Worm (Caenorhabditis elegans) whole organism, L4/young adult: Measurements from ENCODE around the gene nhr-270.

Experiments
- W03F9.2 ChIP-seq: fragments of 150-350 bp; optimal IDR thresholded peaks from 2 replicates; lab custom pipeline; 2014; ENCODE audit warnings: missing biosample characterization, missing genetic modification characterization
- dao-5 ChIP-seq: sonication (generic microtip); optimal IDR thresholded peaks from 2 replicates; lab custom pipeline; 2016; ENCODE audit warnings: missing genotype, missing genetic modification characterization, moderate library complexity, missing compliant biosample characterization
- him-1 ChIP-seq: sonication (generic microtip); optimal IDR thresholded peaks from 2 replicates; lab custom pipeline; 2016; ENCODE audit warnings: missing genotype, missing genetic modification reagents, missing genetic modification characterization, missing compliant biosample characterization

Gene nhr-270

DNA sequence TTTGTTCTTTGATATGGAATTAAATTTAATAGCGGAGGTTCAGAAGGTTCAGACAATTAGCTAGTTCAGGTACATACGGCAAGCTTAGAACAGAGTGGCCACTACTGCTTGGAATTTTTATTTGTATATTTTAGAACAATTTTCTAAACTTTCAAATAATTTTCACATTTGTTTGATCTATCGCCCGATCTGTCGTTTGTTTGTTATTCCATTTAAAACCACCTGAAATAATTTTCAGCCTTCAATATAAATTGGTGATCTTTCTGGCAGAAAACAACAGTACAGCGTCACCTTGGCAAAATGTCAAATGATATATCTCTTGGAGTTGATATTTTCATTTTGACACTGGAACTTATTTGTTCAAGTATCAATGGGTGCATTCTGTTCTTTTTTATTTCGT is 10.2 kb upstream of the nhr-270 start, which contains the start of gene R13D11.3:
TSS of gene R13D11.3 (plus strand) at position 301 of the 400 bp plus-strand sequence.
- TF ChIP-seq dao-5 (tag; lab: Kevin White, UChicago), result no peak
- no peak for TF ChIP-seq him-1 (tag; lab: Kevin White, UChicago)
- no peak for TF ChIP-seq W03F9.2 (tag; lab: Kevin White, UChicago)

DNA sequence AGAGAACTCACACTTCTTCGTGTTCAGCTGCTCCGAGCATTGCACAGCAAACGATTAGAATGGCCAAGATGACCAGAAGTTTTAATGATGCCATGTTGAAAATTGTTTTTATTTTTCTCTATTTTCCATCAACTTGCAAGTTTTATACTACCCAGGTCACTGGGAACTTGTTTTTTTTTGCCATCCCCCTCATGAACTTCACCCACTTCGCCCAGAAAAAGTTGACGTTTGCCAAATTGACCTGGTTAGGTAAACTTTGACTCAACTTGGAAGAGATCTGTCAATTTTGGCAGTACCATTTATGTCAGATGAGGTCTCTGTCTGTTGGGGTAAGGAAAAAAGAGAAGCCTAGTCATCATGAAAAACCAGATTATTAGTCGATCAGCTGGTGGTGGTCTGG is 8.6 kb upstream of the nhr-270 start, which contains the start of gene R13D11.10:
TSS of gene R13D11.10 (minus strand) at position 101 of the 400 bp plus-strand sequence.
- TF ChIP-seq dao-5 (tag; lab: Kevin White, UChicago), result no peak
- TF ChIP-seq him-1 (tag; lab: Kevin White, UChicago), result no peak

- no peak for TF ChIP-seq W03F9.2 (tag; lab: Kevin White, UChicago)
- no peak for TF ChIP-seq dao-5 (tag; lab: Kevin White, UChicago)
- TF ChIP-seq him-1 (tag; lab: Kevin White, UChicago), result no peak
Observed at ce11 chrV:810281-810862, 5.8 kb upstream of the nhr-270 start, which contains the start of gene R13D11.4. Gene R13D11.4, plus strand, starts transcription at chrV:810812.

DNA sequence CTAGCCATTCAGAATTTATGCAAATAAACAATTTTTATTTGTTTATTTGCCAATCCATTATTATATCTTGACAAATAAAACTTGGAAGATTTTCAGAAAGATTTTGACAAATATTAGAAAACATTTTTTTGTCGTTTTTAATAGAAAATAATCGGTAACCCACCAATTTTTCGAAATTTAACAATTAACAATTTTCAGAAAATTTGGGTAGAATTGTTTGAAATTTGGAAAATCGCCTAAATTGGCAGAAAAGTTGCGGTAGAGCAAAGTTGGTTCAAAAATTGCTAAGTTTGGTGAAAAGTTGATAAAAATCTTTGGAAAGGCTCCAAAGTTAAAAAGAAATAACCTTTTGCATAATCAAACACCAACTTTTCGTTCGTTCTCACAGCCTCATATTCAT is 3.7 kb upstream of the nhr-270 start:
- TF ChIP-seq W03F9.2 (tag; lab: Kevin White, UChicago) (no peak), dao-5 (tag; lab: Kevin White, UChicago) (no peak), him-1 (tag; lab: Kevin White, UChicago) (no peak)

ce11 chrV:803472-803871 is 1.1 kb downstream of the nhr-270 start:
- TF ChIP-seq W03F9.2 (tag; lab: Kevin White, UChicago) (no peak), dao-5 (tag; lab: Kevin White, UChicago) (no peak), him-1 (tag; lab: Kevin White, UChicago) (no peak)

DNA sequence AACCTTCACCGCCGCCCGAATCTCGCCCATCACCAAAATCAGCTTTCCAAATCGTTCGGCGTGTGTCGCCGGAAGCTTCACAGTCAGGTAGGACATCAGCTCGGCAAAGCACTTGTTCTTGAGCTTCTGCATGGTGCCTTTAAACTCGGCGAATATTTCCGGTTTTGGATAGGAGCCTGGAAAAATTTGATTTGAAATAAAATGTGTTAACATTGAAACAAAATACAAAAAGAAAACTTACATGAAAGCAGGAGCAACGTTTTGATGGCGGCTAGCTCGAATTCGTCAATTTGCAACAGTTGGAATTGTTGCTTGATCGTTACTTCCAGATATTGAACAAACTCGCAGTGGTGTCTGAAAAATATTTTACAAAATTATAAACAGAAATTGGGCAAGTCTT is 1.8 kb downstream of the nhr-270 start:
- no peak for TF ChIP-seq W03F9.2 (tag; lab: Kevin White, UChicago)
- TF ChIP-seq dao-5 (tag; lab: Kevin White, UChicago), result no peak
- TF ChIP-seq him-1 (tag; lab: Kevin White, UChicago), result no peak

- TF ChIP-seq him-1 (tag; lab: Kevin White, UChicago) (no peak), W03F9.2 (tag; lab: Kevin White, UChicago) (no peak), dao-5 (tag; lab: Kevin White, UChicago) (no peak)
Observed at ce11 chrV:801555-802060, 2.9 kb downstream of the nhr-270 start.

DNA sequence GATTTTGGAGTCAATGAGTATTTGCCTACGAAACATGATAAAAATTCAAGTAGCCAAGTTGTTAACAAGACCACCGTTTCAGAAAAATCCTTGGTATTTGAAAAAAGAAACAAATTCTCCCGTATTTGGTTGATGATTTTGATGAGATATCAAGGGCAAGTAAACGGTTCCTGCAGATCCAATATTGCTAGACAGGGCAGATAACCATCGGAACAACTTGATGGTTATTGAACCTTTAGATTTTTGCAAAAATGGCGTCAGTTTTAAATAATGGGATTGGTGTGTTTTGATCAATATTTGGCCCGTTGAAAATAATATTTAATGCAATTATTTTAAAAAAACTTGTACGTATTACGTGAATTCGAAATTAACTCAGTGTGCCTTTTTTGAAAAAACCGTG is 4.3 kb downstream of the nhr-270 start:
- TF ChIP-seq him-1 (tag; lab: Kevin White, UChicago) (no peak), dao-5 (tag; lab: Kevin White, UChicago) (no peak)

ce11 chrV:797241-797640 is 7.3 kb downstream of the nhr-270 start:
- TF ChIP-seq dao-5 (tag; lab: Kevin White, UChicago) (no peak), him-1 (tag; lab: Kevin White, UChicago) (no peak), W03F9.2 (tag; lab: Kevin White, UChicago) (no peak)

- TF ChIP-seq W03F9.2 (tag; lab: Kevin White, UChicago) (no peak), dao-5 (tag; lab: Kevin White, UChicago) (no peak), him-1 (tag; lab: Kevin White, UChicago) (no peak)
Observed at ce11 chrV:794092-794491, 10.4 kb downstream of the nhr-270 start.

DNA sequence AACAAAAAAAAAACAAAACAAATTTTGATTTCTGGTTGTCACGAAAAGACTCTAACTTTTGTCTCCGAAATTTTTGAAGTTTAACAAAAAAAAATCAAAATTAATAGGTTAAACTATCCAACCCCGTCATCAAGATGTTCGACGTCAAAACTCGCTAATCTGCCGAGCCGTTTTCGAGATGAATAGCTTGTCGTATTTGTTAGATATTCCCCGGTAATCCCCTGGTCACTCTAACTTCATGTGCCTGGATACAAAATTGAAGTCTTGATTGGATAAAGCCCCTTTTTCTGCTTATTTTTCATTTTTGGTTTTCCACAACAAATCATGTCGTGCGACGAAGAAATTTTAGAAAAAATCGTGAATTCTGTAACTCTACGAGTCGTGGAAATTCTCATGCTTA is 22.1 kb downstream of the nhr-270 start, which contains the start of gene srab-16:
TSS of gene srab-16 (plus strand) at position 301 of the 400 bp plus-strand sequence.
- TF ChIP-seq him-1 (tag; lab: Kevin White, UChicago), result no peak
- TF ChIP-seq W03F9.2 (tag; lab: Kevin White, UChicago), result no peak
- TF ChIP-seq dao-5 (tag; lab: Kevin White, UChicago), result no peak

DNA sequence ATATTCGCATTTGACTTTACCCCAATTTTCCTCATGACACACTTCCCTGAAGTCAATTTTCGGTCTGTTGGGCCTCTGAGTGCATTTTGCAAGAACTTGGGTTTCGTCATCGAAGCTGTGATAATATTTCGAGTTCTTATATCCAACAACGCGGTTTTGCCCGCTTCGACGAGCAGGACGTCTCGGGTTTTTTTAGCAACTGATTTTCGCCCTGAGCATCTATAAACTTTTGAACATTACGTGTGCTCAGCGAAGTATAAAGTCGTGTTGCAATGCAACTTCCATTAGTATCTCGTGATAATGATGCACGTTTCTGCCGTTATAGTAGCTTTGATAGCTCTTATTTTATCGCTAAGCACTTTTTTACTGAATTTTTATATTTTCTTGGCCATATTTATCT is 24.5 kb downstream of the nhr-270 start, which contains the start of gene srbc-60:
TSS of gene srbc-60 (plus strand) at position 301 of the 400 bp plus-strand sequence.
- no peak for TF ChIP-seq dao-5 (tag; lab: Kevin White, UChicago)

ce11 chrV:778339-778738 is 26.2 kb downstream of the nhr-270 start, which contains the start of gene srbc-59:
Gene srbc-59, plus strand, starts transcription at chrV:778639.
- TF ChIP-seq dao-5 (tag; lab: Kevin White, UChicago), result no peak
- TF ChIP-seq him-1 (tag; lab: Kevin White, UChicago), result no peak
- TF ChIP-seq W03F9.2 (tag; lab: Kevin White, UChicago), result no peak

DNA sequence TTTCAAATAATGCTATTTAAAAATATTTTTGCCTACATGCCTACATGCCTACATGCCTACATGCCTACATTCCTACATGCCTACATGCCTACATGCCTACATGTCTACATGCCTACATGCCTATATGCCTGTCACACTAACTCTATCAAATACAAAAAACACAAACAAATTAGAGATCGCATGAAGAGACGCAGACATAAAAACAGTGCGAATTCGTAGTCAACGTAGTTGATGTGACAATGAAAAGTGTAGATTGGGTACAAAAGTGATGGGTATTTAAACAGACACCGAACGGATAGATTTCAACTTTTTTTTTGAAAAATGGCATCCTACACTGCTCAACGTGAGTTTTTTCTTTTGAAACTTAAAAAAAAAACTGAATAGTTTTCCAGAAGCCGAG is 27.3 kb downstream of the nhr-270 start, which contains the start of gene R09E12.9:
TSS of gene R09E12.9 (plus strand) at position 316 of the 400 bp plus-strand sequence.
- TF ChIP-seq him-1 (tag; lab: Kevin White, UChicago) (no peak), W03F9.2 (tag; lab: Kevin White, UChicago) (no peak), dao-5 (tag; lab: Kevin White, UChicago) (no peak)
